Fruit fly (Drosophila melanogaster) S2 (cell line): ENCODE data around the gene Mesh1.

Experiments
- CG8478 ChIP-seq: fragments of >200 bp; optimal IDR thresholded peaks from 2 replicates; lab custom pipeline; 2018
- CTCF ChIP-seq, 2 experiments: fragments of >200 bp; optimal IDR thresholded peaks; 2 replicates each; lab custom pipeline; 2018

dm6 chr3R:29229958-29230357 is 27.6 kb upstream of the Mesh1 start:
- TF ChIP-seq CG8478 (lab: Kevin White, UChicago) = no peak
- TF ChIP-seq CTCF (optimal IDR thresholded peaks at IDR 0.05; lab: Kevin White, UChicago) = no peak
